Worm (Caenorhabditis elegans) whole organism, midembryonic: ENCODE results near the gene Y41C4A.22.

Experiments used
- T22C8.4 ChIP-seq: fragments of 200-800 bp; sonication (Bioruptor generic); IDR thresholded peaks from 2 replicates; pipeline ENCODE4 v1.3.6; 2022; ENCODE audit warnings: missing genetic modification characterization, missing compliant biosample characterization
- cog-1 ChIP-seq: sonication (generic microtip); optimal IDR thresholded peaks from 2 replicates; lab custom pipeline; 2016; ENCODE audit warnings: missing genetic modification characterization, missing compliant biosample characterization
- flt-1 ChIP-seq: fragments of 200-800 bp; sonication (Bioruptor generic); IDR thresholded peaks from 2 replicates; pipeline ENCODE4 v1.3.6; 2022; ENCODE audit warnings: missing genetic modification characterization, missing compliant biosample characterization
- klf-2 ChIP-seq: fragments of 200-800 bp; sonication (Bioruptor generic); conservative IDR thresholded peaks from 2 replicates; pipeline ENCODE4 v1.3.6; 2022; ENCODE audit warnings: missing genetic modification reagents, missing genetic modification characterization, missing compliant biosample characterization
- med-1 ChIP-seq: sonication (generic microtip); optimal IDR thresholded peaks from 2 replicates; lab custom pipeline; 2017; ENCODE audit warnings: missing genetic modification characterization, mild to moderate bottlenecking, missing compliant biosample characterization, antibody characterized with exemption, missing genetic modification reagents; ENCODE audit not compliant: insufficient read depth
- ref-1 ChIP-seq: fragments of 200-800 bp; sonication (Bioruptor generic); conservative IDR thresholded peaks from 2 replicates; pipeline ENCODE4 v1.3.6; 2022; ENCODE audit warnings: missing genetic modification reagents, missing genetic modification characterization, missing compliant biosample characterization
- tab-1 ChIP-seq: fragments of 200-800 bp; sonication (Bioruptor generic); IDR thresholded peaks from 2 replicates; pipeline ENCODE4 v1.3.6; 2022; ENCODE audit warnings: missing genetic modification characterization, missing compliant biosample characterization
- ztf-23 ChIP-seq: fragments of 200-800 bp; sonication (Bioruptor generic); IDR thresholded peaks from 2 replicates; pipeline ENCODE4 v1.3.6; 2022; ENCODE audit warnings: missing genetic modification reagents, missing genetic modification characterization, missing compliant biosample characterization
- ztf-29 ChIP-seq: fragments of 200-800 bp; sonication (Bioruptor generic); IDR thresholded peaks from 2 replicates; pipeline ENCODE4 v1.3.6; 2022; ENCODE audit warnings: missing genetic modification reagents, missing genetic modification characterization, missing compliant biosample characterization

The Y41C4A.22 gene

DNA sequence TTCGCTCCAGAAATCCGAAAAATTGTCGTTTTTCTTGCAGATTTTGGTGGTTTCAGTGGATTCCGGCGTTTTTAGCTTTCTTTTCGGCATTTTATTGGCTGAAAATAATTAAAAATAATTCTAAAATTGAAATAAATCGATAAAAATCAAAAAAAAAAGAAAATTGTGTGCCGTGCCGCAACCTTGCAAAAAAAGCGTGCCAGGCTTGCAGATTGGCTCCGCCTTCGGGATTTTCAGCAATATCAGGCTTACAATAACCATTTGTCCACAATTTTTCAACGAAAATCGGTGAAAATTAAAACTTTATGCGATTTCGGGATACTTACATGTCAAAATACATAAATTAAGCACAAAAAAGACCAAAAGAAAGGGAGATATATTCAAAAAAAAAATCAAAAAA, 23.5 kb downstream of the Y41C4A.22 start, which contains the start of gene Y41C4A.9:
Gene Y41C4A.9 (minus strand): TSS at position 98 of the 400 bp plus-strand sequence.
- TF ChIP-seq cog-1 (tag; lab: Kevin White, UChicago), result no peak
- TF ChIP-seq tab-1 (GFP tag; lab: Robert Waterston, UW), result no peak
- TF ChIP-seq klf-2, result no peak
- TF ChIP-seq ztf-29 (GFP tag; lab: Robert Waterston, UW), result no peak
- TF ChIP-seq flt-1, result no peak
- TF ChIP-seq med-1, result no peak
- no peak for TF ChIP-seq T22C8.4
- TF ChIP-seq ztf-23 (GFP tag; lab: Robert Waterston, UW), result no peak
- TF ChIP-seq ref-1 (GFP tag; lab: Robert Waterston, UW), result no peak

DNA sequence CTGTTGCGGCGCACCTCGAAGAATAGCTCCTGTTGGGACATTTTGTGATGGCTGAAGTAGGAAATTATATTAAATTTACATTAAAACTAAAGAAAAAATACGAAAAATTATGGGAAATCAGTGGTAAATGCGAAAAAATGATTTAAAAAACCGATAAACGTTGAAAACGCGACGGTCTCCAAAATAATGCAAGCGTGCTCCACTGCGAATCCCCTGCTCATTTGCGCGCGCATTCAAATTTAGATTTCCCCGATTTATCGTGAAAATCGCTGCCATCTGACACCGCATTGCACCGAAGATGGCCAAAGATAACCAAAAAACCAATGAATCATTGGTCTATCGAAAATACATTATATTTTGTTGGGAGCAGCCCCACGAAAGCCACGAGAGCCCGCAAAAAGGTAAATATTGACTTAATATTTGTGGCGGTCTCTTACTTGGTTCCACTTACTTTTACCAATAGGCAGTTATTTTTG, 24.4 kb downstream of the Y41C4A.22 start, which contains the start of the genes elb-1 and Y41C4A.11:
Gene elb-1 (minus strand): TSS at position 51 of the 476 bp plus-strand sequence.
Gene Y41C4A.11 (plus strand): TSS at position 461 of the 476 bp plus-strand sequence.
- no peak for TF ChIP-seq flt-1
- TF ChIP-seq T22C8.4, result no peak
- no peak for TF ChIP-seq ztf-29 (GFP tag; lab: Robert Waterston, UW)

ce11 chrIII:11721405-11721804, 26.3 kb downstream of the Y41C4A.22 start, which contains the start of gene Y41C4A.32:
Gene Y41C4A.32, plus strand, starts transcription at chrIII:11721706.
- TF ChIP-seq T22C8.4, result no peak
- TF ChIP-seq cog-1 (tag; lab: Kevin White, UChicago), result no peak
- no peak for TF ChIP-seq med-1
- no peak for TF ChIP-seq ref-1 (GFP tag; lab: Robert Waterston, UW)
- no peak for TF ChIP-seq klf-2
- TF ChIP-seq ztf-29 (GFP tag; lab: Robert Waterston, UW), result no peak
- TF ChIP-seq flt-1, result no peak
- no peak for TF ChIP-seq tab-1 (GFP tag; lab: Robert Waterston, UW)
- TF ChIP-seq ztf-23 (GFP tag; lab: Robert Waterston, UW), result no peak

DNA sequence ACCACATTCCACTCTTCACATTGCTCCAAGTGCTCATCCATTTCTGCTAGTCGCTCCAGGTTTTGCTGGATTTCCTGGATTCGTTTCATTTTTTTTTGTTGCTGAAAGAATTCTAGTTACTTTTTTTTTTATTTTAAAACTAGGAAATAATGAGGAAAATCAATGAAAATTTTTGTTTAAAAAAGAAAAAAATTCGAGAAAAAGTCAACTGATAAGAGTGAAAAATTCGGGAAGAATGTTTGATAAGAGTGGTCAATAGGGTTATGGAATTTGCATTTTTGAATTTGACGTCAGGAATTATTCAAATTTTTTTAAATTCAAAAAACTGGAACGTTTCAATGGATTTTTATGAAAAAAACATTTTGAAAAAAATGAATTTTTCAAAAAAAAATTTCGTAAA, 31.5 kb downstream of the Y41C4A.22 start, which contains the start of gene Y41C4A.12:
Gene Y41C4A.12 (minus strand): TSS at position 101 of the 400 bp plus-strand sequence.
- TF ChIP-seq ztf-29 (GFP tag; lab: Robert Waterston, UW) (no peak), ztf-23 (GFP tag; lab: Robert Waterston, UW) (no peak), tab-1 (GFP tag; lab: Robert Waterston, UW) (no peak)

- TF ChIP-seq med-1, result no peak
- TF ChIP-seq T22C8.4, result no peak
- no peak for TF ChIP-seq klf-2
- no peak for TF ChIP-seq ztf-29 (GFP tag; lab: Robert Waterston, UW)
- no peak for TF ChIP-seq cog-1 (tag; lab: Kevin White, UChicago)
- no peak for TF ChIP-seq flt-1
- no peak for TF ChIP-seq ref-1 (GFP tag; lab: Robert Waterston, UW)
- TF ChIP-seq tab-1 (GFP tag; lab: Robert Waterston, UW), result no peak
- no peak for TF ChIP-seq ztf-23 (GFP tag; lab: Robert Waterston, UW)
Measured at ce11 chrIII:11727010-11727409, 31.9 kb downstream of the Y41C4A.22 start.

ce11 chrIII:11730312-11730711, 35.2 kb downstream of the Y41C4A.22 start, which contains the start of gene Y41C4A.18:
Gene Y41C4A.18, plus strand, starts transcription at chrIII:11730612.
- TF ChIP-seq T22C8.4, result no peak
- TF ChIP-seq ztf-29 (GFP tag; lab: Robert Waterston, UW), result no peak
- TF ChIP-seq flt-1, result no peak
- TF ChIP-seq ztf-23 (GFP tag; lab: Robert Waterston, UW), result no peak
- TF ChIP-seq med-1, result no peak
- no peak for TF ChIP-seq cog-1 (tag; lab: Kevin White, UChicago)
- TF ChIP-seq ref-1 (GFP tag; lab: Robert Waterston, UW), result no peak
- TF ChIP-seq klf-2, result no peak
- no peak for TF ChIP-seq tab-1 (GFP tag; lab: Robert Waterston, UW)

ce11 chrIII:11730850-11731249, 35.8 kb downstream of the Y41C4A.22 start:
- TF ChIP-seq cog-1 (tag; lab: Kevin White, UChicago) (no peak), T22C8.4 (no peak), tab-1 (GFP tag; lab: Robert Waterston, UW) (no peak), ztf-29 (GFP tag; lab: Robert Waterston, UW) (no peak), ref-1 (GFP tag; lab: Robert Waterston, UW) (no peak), klf-2 (no peak), flt-1 (no peak), med-1 (no peak), ztf-23 (GFP tag; lab: Robert Waterston, UW) (no peak)

DNA sequence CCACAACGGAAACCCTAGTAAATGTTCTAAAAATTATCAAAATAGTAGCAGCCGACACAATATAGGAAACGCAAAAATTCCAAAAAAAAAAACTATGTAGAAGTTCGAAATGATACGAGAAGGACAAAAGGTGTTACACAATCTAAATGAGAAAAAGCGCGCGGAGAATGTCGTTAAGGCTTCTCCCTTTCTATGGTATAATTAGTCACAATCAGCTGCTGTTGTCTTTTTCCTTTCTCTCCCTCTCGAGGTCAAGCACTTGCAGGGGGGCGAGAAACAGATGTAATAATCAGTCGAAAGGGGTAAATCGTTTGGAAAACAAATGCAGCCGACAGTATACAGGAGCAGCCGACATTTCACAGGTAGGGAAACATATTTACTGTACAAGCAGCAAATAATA, 36.4 kb downstream of the Y41C4A.22 start:
- no peak for TF ChIP-seq ztf-29 (GFP tag; lab: Robert Waterston, UW)
- no peak for TF ChIP-seq flt-1
- no peak for TF ChIP-seq ztf-23 (GFP tag; lab: Robert Waterston, UW)
- no peak for TF ChIP-seq tab-1 (GFP tag; lab: Robert Waterston, UW)
- TF ChIP-seq ref-1 (GFP tag; lab: Robert Waterston, UW), result no peak
- no peak for TF ChIP-seq T22C8.4
- no peak for TF ChIP-seq med-1
- no peak for TF ChIP-seq klf-2
- no peak for TF ChIP-seq cog-1 (tag; lab: Kevin White, UChicago)

ce11 chrIII:11732056-11732455, 37.0 kb downstream of the Y41C4A.22 start, which contains the start of gene Y41C4A.21:
Gene Y41C4A.21, plus strand, starts transcription at chrIII:11732356.
- TF ChIP-seq ref-1 (GFP tag; lab: Robert Waterston, UW) (no peak), tab-1 (GFP tag; lab: Robert Waterston, UW) (no peak), cog-1 (tag; lab: Kevin White, UChicago) (no peak), ztf-23 (GFP tag; lab: Robert Waterston, UW) (no peak)

ce11 chrIII:11732943-11733342, 37.9 kb downstream of the Y41C4A.22 start:
- TF ChIP-seq T22C8.4 (peak; percentile 80), ztf-23 (GFP tag; lab: Robert Waterston, UW) (no peak), flt-1 (no peak), med-1 (no peak), ref-1 (GFP tag; lab: Robert Waterston, UW) (no peak)
